Fruit fly (Drosophila melanogaster): Measurements from ENCODE around the gene tey.
A peak's percentile ranks its signal among the peaks of the same experiment; 100 is the strongest.

tey gene

dm6 chr3L:19687200-19687687 is 23.3 kb upstream of the tey start, which contains the start of the genes CG8765 and Gbeta76C (continued):
- no peak for TF ChIP-seq CG8281 (tag; optimal IDR thresholded peaks at IDR 0.05)
- no peak for TF ChIP-seq Ravus (GFP tag; IDR thresholded peaks at IDR 0.05)
- no peak for TF ChIP-seq tup (GFP tag; optimal IDR thresholded peaks at IDR 0.05)
- TF ChIP-seq CG6765 (GFP tag; optimal IDR thresholded peaks at IDR 0.05), result no peak
- TF ChIP-seq CG10321 (GFP tag; IDR thresholded peaks at IDR 0.05), result no peak
- peak; percentile 36 for TF ChIP-seq CG4820 (GFP tag; optimal IDR thresholded peaks at IDR 0.05)
- TF ChIP-seq fu2 (GFP tag; optimal IDR thresholded peaks at IDR 0.05), result peak; percentile 55
- no peak for TF ChIP-seq CG7556 (GFP tag; optimal IDR thresholded peaks at IDR 0.05)
- no peak for TF ChIP-seq CG11560 (tag; IDR thresholded peaks at IDR 0.05)
- peak; percentile 38 to 54 for TF ChIP-seq chif (GFP tag; optimal IDR thresholded peaks at IDR 0.05)
- TF ChIP-seq CG6272 (GFP tag; IDR thresholded peaks at IDR 0.05), result no peak
- no peak for TF ChIP-seq CG1024 (GFP tag; IDR thresholded peaks at IDR 0.05)
- peak; percentile 27; the same call in 1 of the 3 replicates for TF ChIP-seq dysf (GFP tag; IDR thresholded peaks at IDR 0.05)
- TF ChIP-seq disco-r (GFP tag; optimal IDR thresholded peaks at IDR 0.05), result no peak
- no peak for TF ChIP-seq crc (GFP tag; optimal IDR thresholded peaks at IDR 0.05)
- no peak for TF ChIP-seq Xrp1 (GFP tag; IDR thresholded peaks at IDR 0.05)
- TF ChIP-seq row (GFP tag; IDR thresholded peaks at IDR 0.05), result peak; percentile 57; the same call in 2 of the 3 replicates
- no peak for TF ChIP-seq Lim3 (GFP tag; IDR thresholded peaks at IDR 0.05)
- TF ChIP-seq Mes4 (GFP tag; optimal IDR thresholded peaks at IDR 0.05), result peak; percentile 45
- peak; percentile 5 for TF ChIP-seq CG18764 (GFP tag; optimal IDR thresholded peaks at IDR 0.05)
- peak; percentile 96 for TF ChIP-seq MBD-R2 (GFP tag; IDR thresholded peaks at IDR 0.05)
- no peak for TF ChIP-seq CG7963 (GFP tag; IDR thresholded peaks at IDR 0.05; ENCODE audit: partially characterized antibody)
- peak; percentile 55 for TF ChIP-seq CG3163 (GFP tag; optimal IDR thresholded peaks at IDR 0.05)
- no peak for TF ChIP-seq Atf6 (GFP tag; IDR thresholded peaks at IDR 0.05)
- no peak for TF ChIP-seq ab (GFP tag; optimal IDR thresholded peaks at IDR 0.05)
- peak; percentile 88 for TF ChIP-seq CG3847 (GFP tag; IDR thresholded peaks at IDR 0.05)
- peak; percentile 24 for TF ChIP-seq CG13123 (GFP tag; optimal IDR thresholded peaks at IDR 0.05)
- no peak for TF ChIP-seq CG16863 (GFP tag; optimal IDR thresholded peaks at IDR 0.05)
- TF ChIP-seq grn (GFP tag; optimal IDR thresholded peaks at IDR 0.05), result no peak
- no peak for TF ChIP-seq Camta (GFP tag; optimal IDR thresholded peaks at IDR 0.05)
- TF ChIP-seq CG17612 (GFP tag; IDR thresholded peaks at IDR 0.05), result no peak
- TF ChIP-seq CG9797 (GFP tag; optimal IDR thresholded peaks at IDR 0.05), result peak; percentile 97
- peak; percentile 59 for TF ChIP-seq Fer1 (GFP tag; optimal IDR thresholded peaks at IDR 0.05)
- no peak for TF ChIP-seq sim (GFP tag; IDR thresholded peaks at IDR 0.05)
- peak; percentile 64 for TF ChIP-seq twi (tag; optimal IDR thresholded peaks at IDR 0.05)
- TF ChIP-seq CG17359 (tag; optimal IDR thresholded peaks at IDR 0.05), result no peak
- TF ChIP-seq CG15601 (tag; optimal IDR thresholded peaks at IDR 0.05), result no peak
- TF ChIP-seq Neu2 (GFP tag; optimal IDR thresholded peaks at IDR 0.05; ENCODE audit: borderline replicate concordance), result no peak
- TF ChIP-seq CG2202 (tag; optimal IDR thresholded peaks at IDR 0.05), result no peak
- TF ChIP-seq CG2889 (GFP tag; IDR thresholded peaks at IDR 0.05), result no peak
- TF ChIP-seq CG30431 (GFP tag; optimal IDR thresholded peaks at IDR 0.05), result no peak
- TF ChIP-seq vfl (GFP tag; optimal IDR thresholded peaks at IDR 0.05), result peak; percentile 55
- TF ChIP-seq CG4404 (GFP tag; IDR thresholded peaks at IDR 0.05), result no peak; the same call in 1 of the 2 replicates
- TF ChIP-seq tll (GFP tag; optimal IDR thresholded peaks at IDR 0.05), result peak in 1 of 2 experiments; percentile 1
- no peak; the same call in 1 of the 2 replicates for TF ChIP-seq tna (GFP tag; IDR thresholded peaks at IDR 0.05; ENCODE audit: partially characterized antibody)
- peak; percentile 73 for TF ChIP-seq dm (GFP tag; optimal IDR thresholded peaks at IDR 0.05)
- TF ChIP-seq CG18599 (GFP tag; optimal IDR thresholded peaks at IDR 0.05), result no peak
- TF ChIP-seq CG13287 (GFP tag; IDR thresholded peaks at IDR 0.05; ENCODE audit: partially characterized antibody), result peak; percentile 74
- no peak for TF ChIP-seq CG32767 (GFP tag; IDR thresholded peaks at IDR 0.05)
- TF ChIP-seq lab (GFP tag; optimal IDR thresholded peaks at IDR 0.05), result no peak
- no peak for TF ChIP-seq hbn (GFP tag; IDR thresholded peaks at IDR 0.05; ENCODE audit: partially characterized antibody)
